Fruit fly (Drosophila melanogaster) whole organism: ENCODE results near the gene Pi3K21B.

ENCODE experiments used
- CG8478 ChIP-seq: fragments of >200 bp; optimal IDR thresholded peaks from 2 replicates; lab custom pipeline; 2018; ENCODE audit warnings: inconsistent platforms
- Dll ChIP-seq: fragments of >200 bp; optimal IDR thresholded peaks from 2 replicates; lab custom pipeline; 2017
- psq ChIP-seq: fragments of >200 bp; optimal IDR thresholded peaks from 2 replicates; lab custom pipeline; 2017
- usp ChIP-seq: fragments of >200 bp; optimal IDR thresholded peaks from 2 replicates; lab custom pipeline; 2017; ENCODE audit warnings: missing biosample characterization, missing genetic modification characterization, mixed read lengths

DNA sequence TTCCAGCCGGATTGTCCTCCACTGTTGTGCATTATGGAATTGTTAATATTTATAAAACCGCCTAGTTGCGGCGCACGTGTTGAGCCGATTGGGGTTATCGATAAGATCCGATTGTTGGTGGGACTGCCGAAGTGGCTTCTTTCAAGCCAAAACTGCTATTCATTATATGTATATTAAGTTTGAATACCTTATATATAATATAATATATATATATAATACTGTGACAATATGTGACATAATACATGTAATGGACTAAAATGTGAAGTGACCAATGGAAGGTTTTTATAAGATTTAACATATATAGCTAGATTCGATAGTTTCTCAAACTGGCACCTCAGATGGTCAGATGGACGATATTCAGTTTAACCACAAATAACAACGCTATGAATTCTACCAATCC, 24.1 kb upstream of the Pi3K21B start, which contains the start of the genes mbm and CG11555:
- no peak for TF ChIP-seq usp (GFP tag; lab: Kevin White, UChicago)
- no peak for TF ChIP-seq CG8478 (lab: Kevin White, UChicago)
- TF ChIP-seq psq: no peak
- TF ChIP-seq Dll: no peak
